Fruit fly (Drosophila melanogaster): ENCODE measurements around the gene Pi3K92E.

Gene Pi3K92E

dm6 chr3R:20592517-20593462, 41.7 kb downstream of the Pi3K92E start, which contains the start of the genes Pus1 and bon (continued):
- peak; percentile 23 for TF ChIP-seq CG12391 (tag; optimal IDR thresholded peaks at IDR 0.05)
- TF ChIP-seq dmrt11E (tag; optimal IDR thresholded peaks at IDR 0.05) = no peak
- no peak for TF ChIP-seq NC2α (GFP tag; optimal IDR thresholded peaks at IDR 0.05)
- TF ChIP-seq CG5953 (GFP tag; IDR thresholded peaks at IDR 0.05) = 0 out of 2 replicates have a peak, but pooled peaks have one; percentile 26
- no peak for TF ChIP-seq ERR (GFP tag; optimal IDR thresholded peaks at IDR 0.05)
- no peak for TF ChIP-seq CG11093 (GFP tag; IDR thresholded peaks at IDR 0.05)
- 0 out of 3 replicates have a peak, but pooled peaks have one; percentile 30 for TF ChIP-seq Opbp (GFP tag; IDR thresholded peaks at IDR 0.05; ENCODE audit: partially characterized antibody)
- TF ChIP-seq Side (GFP tag; optimal IDR thresholded peaks at IDR 0.05) = peak; percentile 41
- peak; percentile 1 for TF ChIP-seq CG7839 (tag; optimal IDR thresholded peaks at IDR 0.05)
- TF ChIP-seq dimm (GFP tag; IDR thresholded peaks at IDR 0.05) = no peak
- no peak for TF ChIP-seq CG7372 (GFP tag; IDR thresholded peaks at IDR 0.05)
- TF ChIP-seq CG34422 (GFP tag; IDR thresholded peaks at IDR 0.05) = peak; percentile 72; the same call in 2 of the 3 replicates

- TF ChIP-seq CG33557 (GFP tag; optimal IDR thresholded peaks at IDR 0.05) (no peak), CG12659 (GFP tag; optimal IDR thresholded peaks at IDR 0.05) (peak; percentile 54), pros (GFP tag; optimal IDR thresholded peaks at IDR 0.05) (no peak), Mrtf (GFP tag; IDR thresholded peaks at IDR 0.05) (no peak), ham (GFP tag; IDR thresholded peaks at IDR 0.05) (no peak), CG12155 (GFP tag; optimal IDR thresholded peaks at IDR 0.05) (peak; percentile 51), BEAF-32 (GFP tag; optimal IDR thresholded peaks at IDR 0.05) (peak; percentile 44), pzg (GFP tag; optimal IDR thresholded peaks at IDR 0.05) (peak; percentile 35), Scr (GFP tag; IDR thresholded peaks at IDR 0.05; ENCODE audit: partially characterized antibody) (no peak), CG7786 (GFP tag; optimal IDR thresholded peaks at IDR 0.05) (no peak), hkb (optimal IDR thresholded peaks at IDR 0.05) (no peak), hkb (GFP tag; IDR thresholded peaks at IDR 0.05) (peak; percentile 63), Ada2b (GFP tag; IDR thresholded peaks at IDR 0.05) (peak; percentile 38), otp (GFP tag; IDR thresholded peaks at IDR 0.05) (no peak; the same call in 2 of the 3 replicates), CG9609 (GFP tag; optimal IDR thresholded peaks at IDR 0.05) (no peak), chm (GFP tag; IDR thresholded peaks at IDR 0.05) (peak; percentile 23; the same call in 1 of the 2 replicates), CG11695 (GFP tag; IDR thresholded peaks at IDR 0.05) (peak; percentile 68; the same call in 2 of the 3 replicates), sens (GFP tag) (peak; percentile 82), gce (GFP tag; IDR thresholded peaks at IDR 0.05) (no peak), ind (GFP tag; optimal IDR thresholded peaks at IDR 0.05) (peak; percentile 69), CG18262 (tag; optimal IDR thresholded peaks at IDR 0.05) (peak; percentile 34), CG11398 (GFP tag; optimal IDR thresholded peaks at IDR 0.05) (no peak), pho (GFP tag; optimal IDR thresholded peaks at IDR 0.05) (no peak), cg (GFP tag; optimal IDR thresholded peaks at IDR 0.05) (no peak), row (GFP tag; IDR thresholded peaks at IDR 0.05) (peak; percentile 68), aop (GFP tag; IDR thresholded peaks at IDR 0.05) (no peak), Antp (GFP tag; optimal IDR thresholded peaks at IDR 0.05) (no peak), mld (GFP tag; IDR thresholded peaks at IDR 0.05; ENCODE audit: partially characterized antibody) (no peak), CG12769 (tag; optimal IDR thresholded peaks at IDR 0.05) (no peak), CG34422 (GFP tag; IDR thresholded peaks at IDR 0.05) (no peak), CG11456 (GFP tag; IDR thresholded peaks at IDR 0.05) (no peak), hb (GFP tag; IDR thresholded peaks at IDR 0.05; ENCODE audit: partially characterized antibody) (no peak), E2f2 (GFP tag; IDR thresholded peaks at IDR 0.05) (peak; percentile 59), zf30C (GFP tag; optimal IDR thresholded peaks at IDR 0.05) (no peak), wdn (GFP tag; IDR thresholded peaks at IDR 0.05) (no peak), CG17328 (GFP tag; IDR thresholded peaks at IDR 0.05) (peak; percentile 57; the same call in 1 of the 2 replicates), CG11247 (GFP tag; IDR thresholded peaks at IDR 0.05) (peak; percentile 43; the same call in 1 of the 2 replicates), CG11696 (GFP tag; IDR thresholded peaks at IDR 0.05) (no peak)
Observed at dm6 chr3R:20588480-20588785, 46.1 kb downstream of the Pi3K92E start, which contains the start of gene Srp72. Srp72 (plus strand) TSS chr3R:20588711.

Measured in whole organism, embryonic.